Fruit fly (Drosophila melanogaster) whole organism, embryonic: ENCODE measurements around the gene CG8668.

ENCODE experiments used
- Atf3 ChIP-seq: fragments of 200-800 bp; sonication (Bioruptor generic); optimal IDR thresholded peaks from 3 replicates; lab custom pipeline; 2016; ENCODE audit warnings: missing biosample characterization, missing genetic modification characterization
- CG10979 ChIP-seq: fragments of 200-800 bp; sonication (Bioruptor generic); optimal IDR thresholded peaks from 2 replicates; lab custom pipeline; 2018; ENCODE audit warnings: missing biosample characterization, mild to moderate bottlenecking, missing genetic modification characterization, moderate library complexity
- CG12155 ChIP-seq: fragments of 200-800 bp; sonication (Bioruptor generic); optimal IDR thresholded peaks from 3 replicates; lab custom pipeline; 2016; ENCODE audit warnings: missing biosample characterization, missing genetic modification characterization
- CG12659 ChIP-seq: fragments of 200-800 bp; sonication (Bioruptor generic); optimal IDR thresholded peaks from 3 replicates; lab custom pipeline; 2017; ENCODE audit warnings: mild to moderate bottlenecking, missing biosample characterization, missing genetic modification reagents, missing genetic modification characterization
- CG13296 ChIP-seq: fragments of 200-800 bp; sonication (Bioruptor generic); optimal IDR thresholded peaks from 3 replicates; lab custom pipeline; 2018; ENCODE audit warnings: missing biosample characterization, mild to moderate bottlenecking, missing genetic modification characterization
- CG14014 ChIP-seq: fragments of 200-800 bp; sonication (Bioruptor generic); IDR thresholded peaks from 2 replicates; pipeline ENCODE4 v1.3.6; 2022; ENCODE audit warnings: missing biosample characterization, missing genetic modification characterization
- CG15696 ChIP-seq: fragments of 200-800 bp; sonication (Bioruptor generic); optimal IDR thresholded peaks from 2 replicates; lab custom pipeline; 2019; ENCODE audit warnings: missing biosample characterization, mild to moderate bottlenecking, missing genetic modification characterization, moderate library complexity
- CG17912 ChIP-seq: fragments of 200-800 bp; sonication (Bioruptor generic); optimal IDR thresholded peaks from 2 replicates; lab custom pipeline; 2018; ENCODE audit warnings: missing biosample characterization, mild to moderate bottlenecking, missing genetic modification characterization
- CG2129 ChIP-seq: fragments of 200-800 bp; sonication (Bioruptor generic); IDR thresholded peaks from 2 replicates; pipeline ENCODE4 v1.3.6; 2022; ENCODE audit warnings: missing biosample characterization, missing genetic modification characterization; ENCODE audit not compliant: partially characterized antibody
- CG31388 ChIP-seq: fragments of 200-800 bp; sonication (Bioruptor generic); optimal IDR thresholded peaks from 2 replicates; lab custom pipeline; 2016; ENCODE audit warnings: missing biosample characterization, missing genetic modification characterization
- CG4707 ChIP-seq: fragments of 200-800 bp; sonication (Bioruptor generic); optimal IDR thresholded peaks from 2 replicates; lab custom pipeline; 2018; ENCODE audit warnings: missing biosample characterization, mild to moderate bottlenecking, missing genetic modification characterization, moderate library complexity
- CG7745 ChIP-seq: fragments of 200-800 bp; sonication (Bioruptor generic); optimal IDR thresholded peaks from 2 replicates; lab custom pipeline; 2018; ENCODE audit warnings: missing biosample characterization, mild to moderate bottlenecking, missing genetic modification characterization, moderate library complexity
- CG8478 ChIP-seq: fragments of >200 bp; optimal IDR thresholded peaks from 2 replicates; lab custom pipeline; 2018
- CG9215 ChIP-seq: fragments of 200-800 bp; sonication (Bioruptor generic); IDR thresholded peaks from 2 replicates; pipeline ENCODE4 v1.3.6; 2022; ENCODE audit warnings: missing biosample characterization, missing genetic modification characterization
- CG9727 ChIP-seq: fragments of 200-800 bp; sonication (Bioruptor generic); optimal IDR thresholded peaks from 3 replicates; lab custom pipeline; 2017; ENCODE audit warnings: missing biosample characterization, mild to moderate bottlenecking, missing genetic modification characterization
- CG9797 ChIP-seq: fragments of 200-800 bp; sonication (Bioruptor generic); optimal IDR thresholded peaks from 3 replicates; lab custom pipeline; 2018; ENCODE audit warnings: missing biosample characterization, mild to moderate bottlenecking, missing genetic modification characterization
- D19A ChIP-seq: fragments of 200-800 bp; optimal IDR thresholded peaks from 3 replicates; lab custom pipeline; 2019; ENCODE audit warnings: missing biosample characterization, mild to moderate bottlenecking, missing genetic modification characterization, moderate library complexity
- HHEX ChIP-seq: fragments of 200-800 bp; sonication (Bioruptor generic); optimal IDR thresholded peaks from 3 replicates; lab custom pipeline; 2017; ENCODE audit warnings: missing biosample characterization, mild to moderate bottlenecking, missing genetic modification characterization, missing genetic modification reagents
- Hr51 ChIP-seq, 2 experiments: fragments of 200-800 bp; sonication (Bioruptor generic); optimal IDR thresholded peaks; 2 replicates in 1 of 2; 3 replicates in 1 of 2; lab custom pipeline; 2016 to 2018; ENCODE audit warnings: missing biosample characterization in 2 of 2, missing genetic modification characterization in 2 of 2, mild to moderate bottlenecking in 1 of 2, moderate library complexity in 1 of 2
- Hr78 ChIP-seq, 2 experiments: fragments of 200-800 bp in 1 of 2; fragments of >200 bp in 1 of 2; sonication (Bioruptor generic) in 1 of 2; optimal IDR thresholded peaks; 2 replicates each; lab custom pipeline; 2017 to 2019; ENCODE audit warnings: missing biosample characterization in 2 of 2, missing genetic modification characterization in 2 of 2, mild to moderate bottlenecking in 1 of 2, moderate library complexity in 1 of 2
- Jarid2 ChIP-seq: fragments of 200-800 bp; sonication (Bioruptor generic); optimal IDR thresholded peaks from 3 replicates; lab custom pipeline; 2017; ENCODE audit warnings: mild to moderate bottlenecking, missing biosample characterization, missing genetic modification reagents, missing genetic modification characterization
- Kr ChIP-seq: fragments of 200-800 bp; sonication (Bioruptor generic); optimal IDR thresholded peaks from 2 replicates; lab custom pipeline; 2017; ENCODE audit warnings: missing biosample characterization, mild to moderate bottlenecking, missing genetic modification characterization
- Lim3 ChIP-seq: fragments of 200-800 bp; sonication (Bioruptor generic); IDR thresholded peaks from 2 replicates; pipeline ENCODE4 v1.3.6; 2022; ENCODE audit warnings: missing biosample characterization, missing genetic modification characterization
- Med ChIP-seq: fragments of 200-800 bp; sonication (Bioruptor generic); peaks from one replicate; lab custom pipeline; 2016; ENCODE audit warnings: missing biosample characterization, missing genetic modification characterization, mild to moderate bottlenecking, inconsistent platforms, moderate library complexity
- Myb ChIP-seq: fragments of 200-800 bp; sonication (Bioruptor generic); optimal IDR thresholded peaks from 2 replicates; lab custom pipeline; 2016; ENCODE audit warnings: missing biosample characterization, missing genetic modification characterization
- NFAT ChIP-seq: fragments of 200-800 bp; sonication (Bioruptor generic); IDR thresholded peaks from 2 replicates; pipeline ENCODE4 v1.3.6; 2022; ENCODE audit warnings: missing biosample characterization, missing genetic modification characterization
- Nf-YB ChIP-seq: fragments of 200-800 bp; sonication (Bioruptor generic); optimal IDR thresholded peaks from 3 replicates; lab custom pipeline; 2019; ENCODE audit warnings: missing biosample characterization, mild to moderate bottlenecking, missing genetic modification characterization, moderate library complexity
- Opbp ChIP-seq: fragments of 200-800 bp; sonication (Bioruptor generic); IDR thresholded peaks from 3 replicates; pipeline ENCODE4 v1.3.6; 2022; ENCODE audit warnings: missing biosample characterization, missing genetic modification characterization; ENCODE audit not compliant: partially characterized antibody
- Six4 ChIP-seq: fragments of 200-800 bp; sonication (Bioruptor generic); optimal IDR thresholded peaks from 2 replicates; lab custom pipeline; 2016; ENCODE audit warnings: missing biosample characterization, missing genetic modification characterization
- Stat92E ChIP-seq, 3 experiments: fragments of >200 bp in 2 of 3; fragments of 200-800 bp in 1 of 3; sonication (Bioruptor generic) in 1 of 3; optimal IDR thresholded peaks; 2 replicates each; lab custom pipeline; 2017 to 2019; ENCODE audit warnings: missing biosample characterization in 3 of 3, missing genetic modification characterization in 3 of 3, mild to moderate bottlenecking in 1 of 3, moderate library complexity in 1 of 3
- Usf ChIP-seq: fragments of 200-800 bp; sonication (Bioruptor generic); optimal IDR thresholded peaks from 2 replicates; lab custom pipeline; 2017; ENCODE audit warnings: missing genotype, missing biosample characterization, missing genetic modification characterization
- aop ChIP-seq: fragments of 200-800 bp; sonication (Bioruptor generic); IDR thresholded peaks from 2 replicates; pipeline ENCODE4 v1.3.6; 2022; ENCODE audit warnings: missing biosample characterization, missing genetic modification characterization
- cwo ChIP-seq: fragments of 200-800 bp; sonication (Bioruptor generic); optimal IDR thresholded peaks from 3 replicates; lab custom pipeline; 2017; ENCODE audit warnings: missing biosample characterization, missing genetic modification characterization, mild to moderate bottlenecking, moderate library complexity, missing genetic modification reagents
- kah ChIP-seq: fragments of 200-800 bp; sonication (Bioruptor generic); optimal IDR thresholded peaks from 2 replicates; lab custom pipeline; 2018; ENCODE audit warnings: missing biosample characterization, mild to moderate bottlenecking, missing genetic modification characterization
- klu ChIP-seq: fragments of 200-800 bp; sonication (Bioruptor generic); IDR thresholded peaks from 2 replicates; pipeline ENCODE4 v1.3.6; 2022; ENCODE audit warnings: missing biosample characterization, missing genetic modification characterization
- lola ChIP-seq, 3 experiments: fragments of >200 bp in 2 of 3; fragments of 200-800 bp in 1 of 3; sonication (Bioruptor generic) in 1 of 3; optimal IDR thresholded peaks; 2 replicates each; lab custom pipeline; 2017 to 2019; ENCODE audit warnings: missing biosample characterization in 3 of 3, missing genetic modification characterization in 3 of 3, mild to moderate bottlenecking in 1 of 3, moderate library complexity in 1 of 3
- mirr ChIP-seq: fragments of 200-800 bp; sonication (Bioruptor generic); optimal IDR thresholded peaks from 3 replicates; lab custom pipeline; 2018; ENCODE audit warnings: missing biosample characterization, mild to moderate bottlenecking, missing genetic modification characterization
- pb ChIP-seq: fragments of 200-800 bp; sonication (Bioruptor generic); optimal IDR thresholded peaks from 3 replicates; lab custom pipeline; 2016; ENCODE audit warnings: missing biosample characterization, missing genetic modification characterization
- pnt ChIP-seq: fragments of 200-800 bp; sonication (Bioruptor generic); optimal IDR thresholded peaks from 3 replicates; lab custom pipeline; 2016; ENCODE audit warnings: missing biosample characterization, missing genetic modification characterization
- rib ChIP-seq: fragments of 200-800 bp; sonication (Bioruptor generic); IDR thresholded peaks from 2 replicates; pipeline ENCODE4 v1.3.6; 2022; ENCODE audit warnings: missing biosample characterization, missing genetic modification characterization
- salm ChIP-seq: fragments of 200-800 bp; sonication (Bioruptor generic); optimal IDR thresholded peaks from 2 replicates; lab custom pipeline; 2018; ENCODE audit warnings: missing biosample characterization, mild to moderate bottlenecking, missing genetic modification characterization
- slbo ChIP-seq: fragments of 200-800 bp; sonication (Bioruptor generic); IDR thresholded peaks from 2 replicates; pipeline ENCODE4 v1.3.6; 2022; ENCODE audit warnings: missing biosample characterization, missing genetic modification characterization
- sqz ChIP-seq: fragments of 200-800 bp; sonication (Bioruptor generic); optimal IDR thresholded peaks from 3 replicates; lab custom pipeline; 2018; ENCODE audit warnings: missing biosample characterization, mild to moderate bottlenecking, missing genetic modification characterization
- stc ChIP-seq: fragments of 200-800 bp; sonication (Bioruptor generic); IDR thresholded peaks from 2 replicates; pipeline ENCODE4 v1.3.6; 2022; ENCODE audit warnings: missing biosample characterization, missing genetic modification characterization
- tap ChIP-seq: fragments of 200-800 bp; optimal IDR thresholded peaks from 3 replicates; lab custom pipeline; 2019; ENCODE audit warnings: missing biosample characterization, mild to moderate bottlenecking, missing genetic modification characterization, moderate library complexity
- tna ChIP-seq: fragments of 200-800 bp; sonication (Bioruptor generic); IDR thresholded peaks from 2 replicates; pipeline ENCODE4 v1.3.6; 2022; ENCODE audit warnings: missing biosample characterization, missing genetic modification characterization; ENCODE audit not compliant: partially characterized antibody
- ttk ChIP-seq: fragments of 200-800 bp; sonication (Bioruptor generic); IDR thresholded peaks from 2 replicates; pipeline ENCODE4 v2.1.2; 2022; ENCODE audit warnings: missing biosample characterization, missing genetic modification characterization
- zen ChIP-seq: fragments of 200-800 bp; sonication (Bioruptor generic); optimal IDR thresholded peaks from 3 replicates; lab custom pipeline; 2018; ENCODE audit warnings: missing biosample characterization, mild to moderate bottlenecking, missing genetic modification characterization, moderate library complexity

CG8668 gene

DNA sequence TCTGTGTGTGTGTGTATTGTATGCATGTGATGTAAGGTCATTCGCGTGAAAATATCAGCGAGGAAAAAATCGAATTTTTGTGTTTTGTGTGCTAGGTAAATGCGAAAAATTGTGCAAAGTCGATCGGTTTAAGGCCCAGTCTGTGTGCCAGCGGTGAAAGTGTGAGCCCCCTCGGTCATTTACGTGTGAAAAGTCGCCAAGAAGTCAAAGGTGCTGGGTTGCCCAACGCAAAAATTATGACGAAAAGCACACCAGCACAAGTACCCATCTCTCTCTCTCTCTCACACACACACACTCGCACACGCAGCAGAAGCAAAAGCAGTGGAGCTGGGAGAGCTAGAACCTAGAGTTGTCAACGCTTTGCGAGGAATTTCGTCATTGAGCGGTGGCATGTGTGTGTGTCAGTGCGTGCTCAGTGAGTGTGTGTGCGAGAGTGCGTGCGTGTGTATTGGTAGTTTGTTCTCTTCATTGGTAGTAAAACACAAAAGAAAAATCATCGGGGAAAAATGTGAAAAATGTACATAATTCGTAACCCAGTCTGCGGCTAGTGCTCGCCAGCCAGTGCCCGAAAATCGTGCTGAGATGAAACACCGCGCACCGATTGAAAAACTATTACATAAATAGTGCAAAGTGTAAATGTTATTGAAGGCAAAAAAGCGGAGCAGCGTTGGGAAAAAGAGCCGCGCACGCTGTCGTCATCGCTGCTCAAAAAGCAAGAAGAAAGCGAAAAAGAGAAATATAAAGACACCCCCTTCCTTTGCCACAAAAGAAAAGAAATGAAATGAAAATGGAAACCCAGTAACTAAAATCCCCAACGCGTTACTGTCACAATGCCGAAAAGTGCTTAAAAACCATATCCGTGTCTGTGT is 43.1 kb upstream of the CG8668 start (continued):
- peak in 1 of 3 experiments; percentile 6 for TF ChIP-seq Stat92E (GFP tag; optimal IDR thresholded peaks at IDR 0.05; lab: Kevin White, UChicago)
- TF ChIP-seq Med (GFP tag; lab: Kevin White, UChicago) = peak; percentile 65
- TF ChIP-seq Kr (GFP tag; lab: Kevin White, UChicago) = no peak
- TF ChIP-seq tap (tag; lab: Kevin White, UChicago) = no peak
- no peak for TF ChIP-seq CG9727
- TF ChIP-seq cwo (GFP tag; lab: Kevin White, UChicago) = peak; percentile 23
- TF ChIP-seq Usf (GFP tag; lab: Kevin White, UChicago) = no peak
- TF ChIP-seq Jarid2 (GFP tag; lab: Kevin White, UChicago) = peak; percentile 48
- no peak for TF ChIP-seq CG15696 (tag; lab: Kevin White, UChicago)
- TF ChIP-seq Atf3 (GFP tag; lab: Kevin White, UChicago) = peak; percentile 4
- TF ChIP-seq CG8478 = peak; percentile 98
- TF ChIP-seq tna (GFP tag; lab: Robert Waterston, UW) = no peak
- TF ChIP-seq Opbp (GFP tag; lab: Robert Waterston, UW) = peak; percentile 50; the same call in 1 of the 3 replicates
- TF ChIP-seq CG12659 (GFP tag; lab: Kevin White, UChicago) = no peak
- TF ChIP-seq mirr (GFP tag; lab: Kevin White, UChicago) = peak; percentile 45
- no peak for TF ChIP-seq HHEX (GFP tag; lab: Kevin White, UChicago)
- TF ChIP-seq CG9215 (GFP tag; lab: Robert Waterston, UW) = 0 out of 2 replicates have a peak, but pooled peaks have one; percentile 19
- no peak for TF ChIP-seq CG10979 (tag; lab: Kevin White, UChicago)
- no peak for TF ChIP-seq rib (GFP tag; lab: Robert Waterston, UW)
- no peak for TF ChIP-seq CG4707 (GFP tag; lab: Kevin White, UChicago)
- no peak for TF ChIP-seq pnt (GFP tag; lab: Kevin White, UChicago)
- peak in 1 of 2 experiments; percentile 94 for TF ChIP-seq Hr78 (GFP tag; optimal IDR thresholded peaks at IDR 0.05; lab: Kevin White, UChicago)
- no peak for TF ChIP-seq Nf-YB (GFP tag; lab: Kevin White, UChicago)
- no peak for TF ChIP-seq CG9797 (GFP tag; lab: Kevin White, UChicago)
- no peak for TF ChIP-seq Six4
- TF ChIP-seq klu (GFP tag; lab: Robert Waterston, UW) = no peak
- no peak for TF ChIP-seq stc
- TF ChIP-seq Hr51 (GFP tag; optimal IDR thresholded peaks at IDR 0.05; lab: Kevin White, UChicago) = no peak
- TF ChIP-seq aop (GFP tag; lab: Robert Waterston, UW) = 0 out of 2 replicates have a peak, but pooled peaks have one; percentile 4
- TF ChIP-seq CG31388 = no peak
- TF ChIP-seq Lim3 (GFP tag; lab: Robert Waterston, UW) = no peak
- TF ChIP-seq lola (GFP tag; optimal IDR thresholded peaks at IDR 0.05; lab: Kevin White, UChicago) = peak in 1 of 3 experiments; percentile 93
- no peak for TF ChIP-seq CG14014 (GFP tag; lab: Robert Waterston, UW)
- TF ChIP-seq salm (tag; lab: Kevin White, UChicago) = no peak
- TF ChIP-seq D19A (tag; lab: Kevin White, UChicago) = peak; percentile 16
- TF ChIP-seq sqz (GFP tag; lab: Kevin White, UChicago) = no peak
- no peak for TF ChIP-seq CG7745 (tag; lab: Kevin White, UChicago)
- TF ChIP-seq CG13296 (GFP tag; lab: Kevin White, UChicago) = no peak
- no peak for TF ChIP-seq pb
- TF ChIP-seq NFAT (GFP tag; lab: Robert Waterston, UW) = peak; percentile 28; the same call in 1 of the 2 replicates
- no peak for TF ChIP-seq zen
- no peak for TF ChIP-seq CG12155 (GFP tag; lab: Kevin White, UChicago)
- 0 out of 2 replicates have a peak, but pooled peaks have one; percentile 31 for TF ChIP-seq slbo (GFP tag; lab: Robert Waterston, UW)
- TF ChIP-seq Myb (GFP tag; lab: Kevin White, UChicago) = no peak
- TF ChIP-seq ttk = no peak
- TF ChIP-seq CG17912 = no peak
- TF ChIP-seq CG2129 (GFP tag; lab: Robert Waterston, UW) = no peak
- TF ChIP-seq kah (GFP tag; lab: Kevin White, UChicago) = no peak
